Fruit fly (Drosophila melanogaster) whole organism, wandering third instar larva: ENCODE data around the gene ScsbetaA.

Experiments used
- Abd-B ChIP-seq: fragments of >200 bp; optimal IDR thresholded peaks from 2 replicates; lab custom pipeline; 2017; ENCODE audit warnings: missing biosample characterization, missing genetic modification characterization
- CG32264 ChIP-seq: fragments of 200-800 bp; sonication (Bioruptor generic); optimal IDR thresholded peaks from 2 replicates; lab custom pipeline; 2016; ENCODE audit warnings: missing biosample characterization, missing genetic modification characterization
- CrebA ChIP-seq: fragments of 200-800 bp; sonication (Bioruptor generic); optimal IDR thresholded peaks from 2 replicates; lab custom pipeline; 2016; ENCODE audit warnings: missing biosample characterization, mild to moderate bottlenecking, missing genetic modification characterization, borderline replicate concordance
- Dif ChIP-seq: fragments of 200-275, 200-300 bp; sonication (Bioruptor generic); optimal IDR thresholded peaks from 2 replicates; lab custom pipeline; 2018; ENCODE audit warnings: missing biosample characterization, missing genetic modification characterization; ENCODE audit not compliant: partially characterized antibody
- GATAd ChIP-seq: sonication (Bioruptor generic); optimal IDR thresholded peaks from 2 replicates; lab custom pipeline; 2016; ENCODE audit warnings: missing biosample characterization, missing genetic modification characterization
- HLH106 ChIP-seq: fragments of 200-800 bp; optimal IDR thresholded peaks from 3 replicates; lab custom pipeline; 2019; ENCODE audit warnings: missing biosample characterization, mild to moderate bottlenecking, missing genetic modification characterization, moderate library complexity
- Hnf4 ChIP-seq: fragments of 200-800 bp; sonication (Bioruptor generic); optimal IDR thresholded peaks from 2 replicates; lab custom pipeline; 2016; ENCODE audit warnings: missing biosample characterization, mild to moderate bottlenecking, missing genetic modification characterization
- Hr78 ChIP-seq: fragments of >200 bp; optimal IDR thresholded peaks from 2 replicates; lab custom pipeline; 2017; ENCODE audit warnings: missing biosample characterization, missing genetic modification characterization
- Mio ChIP-seq: sonication (Bioruptor generic); optimal IDR thresholded peaks from 2 replicates; lab custom pipeline; 2016; ENCODE audit warnings: missing biosample characterization, missing genetic modification characterization
- Myc ChIP-seq: fragments of >200 bp; optimal IDR thresholded peaks from 2 replicates; lab custom pipeline; 2017
- N ChIP-seq: fragments of >200 bp; optimal IDR thresholded peaks from 2 replicates; lab custom pipeline; 2018; ENCODE audit warnings: missing biosample characterization, missing external identifiers, missing genetic modification characterization
- OdsH ChIP-seq: fragments of 200-800 bp; sonication (Bioruptor generic); optimal IDR thresholded peaks from 2 replicates; lab custom pipeline; 2016; ENCODE audit warnings: missing biosample characterization, mild to moderate bottlenecking, missing genetic modification characterization
- Rel ChIP-seq, 2 experiments: fragments of 200-800 bp; sonication (Bioruptor generic) in 1 of 2; optimal IDR thresholded peaks; 2 replicates in 1 of 2; 3 replicates in 1 of 2; lab custom pipeline; 2016 to 2019; ENCODE audit warnings: mild to moderate bottlenecking in 2 of 2, missing biosample characterization in 2 of 2, missing genetic modification characterization in 2 of 2, moderate library complexity in 1 of 2
- Sp1 ChIP-seq: fragments of 200-800 bp; sonication (Bioruptor generic); optimal IDR thresholded peaks from 3 replicates; lab custom pipeline; 2019; ENCODE audit warnings: missing biosample characterization, mild to moderate bottlenecking, missing genetic modification characterization, moderate library complexity
- Vsx2 ChIP-seq: fragments of 200-300, 225-300 bp; sonication (Bioruptor generic); optimal IDR thresholded peaks from 2 replicates; lab custom pipeline; 2018; ENCODE audit warnings: missing biosample characterization, missing genetic modification characterization; ENCODE audit not compliant: partially characterized antibody
- brk ChIP-seq: fragments of 200-800 bp; sonication (Bioruptor generic); optimal IDR thresholded peaks from 2 replicates; lab custom pipeline; 2016; ENCODE audit warnings: missing biosample characterization, mild to moderate bottlenecking, missing genetic modification characterization
- dsf ChIP-seq: sonication (Bioruptor generic); optimal IDR thresholded peaks from 2 replicates; lab custom pipeline; 2016; ENCODE audit warnings: missing biosample characterization, missing genetic modification characterization, borderline replicate concordance
- ey ChIP-seq: fragments of 200-800 bp; sonication (Bioruptor generic); optimal IDR thresholded peaks from 2 replicates; lab custom pipeline; 2016; ENCODE audit warnings: missing biosample characterization, missing genetic modification characterization
- foxo ChIP-seq, 2 experiments: fragments of 200-800 bp; sonication (Bioruptor generic); optimal IDR thresholded peaks; 2 replicates in 1 of 2; 3 replicates in 1 of 2; lab custom pipeline; 2016 to 2017; ENCODE audit warnings: missing biosample characterization in 2 of 2, missing genetic modification characterization in 2 of 2
- fru ChIP-seq: fragments of 200-800 bp; sonication (Bioruptor generic); optimal IDR thresholded peaks from 3 replicates; lab custom pipeline; 2016; ENCODE audit warnings: missing biosample characterization, mild to moderate bottlenecking, missing genetic modification characterization
- h ChIP-seq: fragments of 200-800 bp; sonication (Bioruptor generic); optimal IDR thresholded peaks from 3 replicates; lab custom pipeline; 2016; ENCODE audit warnings: missing biosample characterization, mild to moderate bottlenecking, missing genetic modification characterization
- lola ChIP-seq: fragments of >200 bp; optimal IDR thresholded peaks from 2 replicates; lab custom pipeline; 2017; ENCODE audit warnings: missing biosample characterization, missing genetic modification characterization
- psq ChIP-seq: fragments of 200-800 bp; sonication (Bioruptor generic); optimal IDR thresholded peaks from 3 replicates; lab custom pipeline; 2017; ENCODE audit warnings: missing biosample characterization, mild to moderate bottlenecking, missing genetic modification characterization, moderate library complexity
- rgr ChIP-seq: fragments of 200-800 bp; sonication (Bioruptor generic); optimal IDR thresholded peaks from 3 replicates; lab custom pipeline; 2016; ENCODE audit warnings: missing biosample characterization, mild to moderate bottlenecking, missing genetic modification characterization
- sage ChIP-seq: fragments of 200-800 bp; sonication (Bioruptor generic); optimal IDR thresholded peaks from 2 replicates; lab custom pipeline; 2016; ENCODE audit warnings: missing biosample characterization, mild to moderate bottlenecking, missing genetic modification characterization
- sv ChIP-seq: fragments of 200-800 bp; sonication (Bioruptor generic); optimal IDR thresholded peaks from 3 replicates; lab custom pipeline; 2016; ENCODE audit warnings: missing biosample characterization, missing genetic modification characterization
- tai ChIP-seq: sonication (Bioruptor generic); optimal IDR thresholded peaks from 2 replicates; lab custom pipeline; 2016; ENCODE audit warnings: missing biosample characterization, missing genetic modification characterization
- usp ChIP-seq: fragments of >200 bp; optimal IDR thresholded peaks from 2 replicates; lab custom pipeline; 2017; ENCODE audit warnings: missing biosample characterization, missing genetic modification characterization

Gene ScsbetaA

dm6 chr3R:8969301-8969925, 30.9 kb downstream of the ScsbetaA start:
- no peak for TF ChIP-seq N (GFP tag; lab: Kevin White, UChicago)
- TF ChIP-seq HLH106, result no peak
- no peak for TF ChIP-seq dsf
- no peak for TF ChIP-seq Dif (GFP tag; lab: Kevin White, UChicago)
- TF ChIP-seq Sp1, result no peak
- TF ChIP-seq fru, result peak; percentile 28
- peak; percentile 88 for TF ChIP-seq psq (GFP tag; lab: Kevin White, UChicago)
- no peak for TF ChIP-seq lola (GFP tag; lab: Kevin White, UChicago)
- TF ChIP-seq, all 38 proteins: peak for 2

DNA sequence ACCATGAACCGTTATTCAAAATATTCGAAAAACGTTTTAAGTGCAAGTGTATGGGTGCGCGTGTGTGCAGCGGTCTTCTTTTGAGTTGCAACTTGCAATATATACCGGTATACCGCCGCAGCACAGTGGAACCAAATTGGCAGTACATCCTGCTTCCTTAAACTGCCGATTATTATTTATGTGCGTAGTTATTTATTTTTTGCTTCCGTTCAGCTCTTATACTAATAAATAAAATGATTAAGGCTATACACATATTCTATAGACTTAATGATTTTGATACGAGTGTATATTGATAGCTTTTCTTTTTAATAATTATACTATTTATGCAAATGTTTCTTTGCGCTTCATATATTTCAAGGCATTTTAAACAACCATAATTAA, 31.4 kb downstream of the ScsbetaA start:
- TF ChIP-seq psq (GFP tag; lab: Kevin White, UChicago) (no peak), Mio (GFP tag; lab: Kevin White, UChicago) (no peak), usp (GFP tag; lab: Kevin White, UChicago) (no peak), OdsH (GFP tag; lab: Kevin White, UChicago) (no peak), sv (GFP tag; lab: Kevin White, UChicago) (no peak), ey (GFP tag; lab: Kevin White, UChicago) (no peak), Myc (lab: Kevin White, UChicago) (no peak), Abd-B (GFP tag; lab: Kevin White, UChicago) (no peak), h (no peak), brk (GFP tag; lab: Kevin White, UChicago) (no peak)

dm6 chr3R:8970707-8971106, 32.2 kb downstream of the ScsbetaA start:
- TF ChIP-seq OdsH (GFP tag; lab: Kevin White, UChicago) (no peak), tai (GFP tag; lab: Kevin White, UChicago) (no peak), CrebA (GFP tag; lab: Kevin White, UChicago) (no peak), HLH106 (no peak), Hr78 (GFP tag; lab: Kevin White, UChicago) (no peak)

DNA sequence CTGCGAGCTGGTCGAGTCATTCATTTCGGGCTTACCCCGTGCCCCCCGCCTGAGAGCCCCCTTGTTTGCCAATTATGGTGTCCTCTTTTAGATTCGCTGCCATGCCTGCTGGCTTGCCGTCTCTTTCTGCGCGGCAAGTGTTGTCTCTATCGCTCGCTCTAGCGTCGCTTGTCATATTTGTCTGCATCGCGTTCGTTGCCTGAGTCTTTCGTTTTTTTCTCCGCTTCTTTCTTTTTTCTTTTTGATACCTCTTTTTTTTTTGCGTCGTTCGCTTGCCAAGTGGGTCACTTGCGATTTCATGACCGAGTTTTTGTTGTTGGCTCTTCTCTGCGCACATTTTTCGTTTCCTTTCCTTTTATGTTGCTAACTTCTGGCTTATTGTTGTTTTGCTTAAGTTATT, 33.3 kb downstream of the ScsbetaA start:
- no peak for TF ChIP-seq Mio (GFP tag; lab: Kevin White, UChicago)
- TF ChIP-seq sage (GFP tag; lab: Kevin White, UChicago), result no peak
- peak; percentile 43 for TF ChIP-seq psq (GFP tag; lab: Kevin White, UChicago)

dm6 chr3R:8976073-8976593, 37.6 kb downstream of the ScsbetaA start:
- no peak for TF ChIP-seq Vsx2 (GFP tag; lab: Kevin White, UChicago)
- no peak for TF ChIP-seq N (GFP tag; lab: Kevin White, UChicago)
- TF ChIP-seq Dif (GFP tag; lab: Kevin White, UChicago), result no peak
- no peak for TF ChIP-seq Rel (GFP tag; optimal IDR thresholded peaks at IDR 0.05; lab: Kevin White, UChicago)
- TF ChIP-seq Rel (tag; optimal IDR thresholded peaks at IDR 0.05; lab: Kevin White, UChicago), result no peak
- TF ChIP-seq rgr (GFP tag; lab: Kevin White, UChicago), result no peak
- no peak for TF ChIP-seq Hr78 (GFP tag; lab: Kevin White, UChicago)
- no peak for TF ChIP-seq OdsH (GFP tag; lab: Kevin White, UChicago)
- TF ChIP-seq Hnf4 (GFP tag; lab: Kevin White, UChicago), result no peak
- no peak for TF ChIP-seq CG32264 (GFP tag; lab: Kevin White, UChicago)
- no peak for TF ChIP-seq foxo (GFP tag; optimal IDR thresholded peaks at IDR 0.05; lab: Kevin White, UChicago)
- TF ChIP-seq ey (GFP tag; lab: Kevin White, UChicago), result no peak
- TF ChIP-seq psq (GFP tag; lab: Kevin White, UChicago), result no peak
- no peak for TF ChIP-seq brk (GFP tag; lab: Kevin White, UChicago)
- no peak for TF ChIP-seq Abd-B (GFP tag; lab: Kevin White, UChicago)
- TF ChIP-seq CrebA (GFP tag; lab: Kevin White, UChicago), result no peak
- TF ChIP-seq GATAd (GFP tag; lab: Kevin White, UChicago), result no peak
- no peak for TF ChIP-seq Sp1
- TF ChIP-seq lola (GFP tag; lab: Kevin White, UChicago), result no peak
